Worm (Caenorhabditis elegans) whole organism, L2 larva: ENCODE results near the gene F46F5.1.

Experiments
- F13H6.1 ChIP-seq: sonication (generic microtip); optimal IDR thresholded peaks from 2 replicates; lab custom pipeline; 2016; ENCODE audit warnings: missing genetic modification characterization, missing compliant biosample characterization
- R02D3.7 ChIP-seq: fragments of 150-350 bp; optimal IDR thresholded peaks from 2 replicates; lab custom pipeline; 2014; ENCODE audit warnings: missing biosample characterization, missing genetic modification characterization
- ZK546.5 ChIP-seq: sonication (generic microtip); optimal IDR thresholded peaks from 2 replicates; lab custom pipeline; 2017; ENCODE audit warnings: missing biosample characterization, missing genetic modification characterization
- aly-2 ChIP-seq: fragments of 150-350 bp; optimal IDR thresholded peaks from 2 replicates; lab custom pipeline; 2014; ENCODE audit warnings: missing biosample characterization, missing genetic modification characterization
- ama-1 ChIP-seq: fragments of 150-350 bp; optimal IDR thresholded peaks from 2 replicates; lab custom pipeline; 2018; ENCODE audit warnings: inconsistent platforms
- crh-2 ChIP-seq: sonication (generic microtip); optimal IDR thresholded peaks from 2 replicates; lab custom pipeline; 2017; ENCODE audit warnings: missing biosample characterization, missing genetic modification characterization
- mab-5 ChIP-seq: fragments of 150-350 bp; optimal IDR thresholded peaks from 2 replicates; lab custom pipeline; 2014; ENCODE audit warnings: missing biosample characterization, missing genetic modification characterization
- nhr-25 ChIP-seq: fragments of 150-350 bp; sonication (generic microtip); optimal IDR thresholded peaks from 3 replicates; lab custom pipeline; 2014; ENCODE audit warnings: missing biosample characterization, missing genetic modification characterization
- nhr-77 ChIP-seq: fragments of 150-350 bp; optimal IDR thresholded peaks from 2 replicates; lab custom pipeline; 2014; ENCODE audit warnings: missing biosample characterization, missing genetic modification characterization
- unc-39 ChIP-seq: fragments of 150-350 bp; optimal IDR thresholded peaks from 2 replicates; lab custom pipeline; 2014; ENCODE audit warnings: missing biosample characterization, missing genetic modification characterization
- ztf-11 ChIP-seq: sonication (generic microtip); optimal IDR thresholded peaks from 2 replicates; lab custom pipeline; 2017; ENCODE audit warnings: missing biosample characterization, missing genetic modification characterization

- TF ChIP-seq nhr-25 (tag; lab: Kevin White, UChicago), result no peak
- no peak for TF ChIP-seq ZK546.5 (tag; lab: Kevin White, UChicago)
- no peak for TF ChIP-seq ama-1
- TF ChIP-seq mab-5 (tag; lab: Kevin White, UChicago), result no peak
- no peak for TF ChIP-seq nhr-77 (tag; lab: Kevin White, UChicago)
- no peak for TF ChIP-seq R02D3.7 (tag; lab: Kevin White, UChicago)
- no peak for TF ChIP-seq aly-2 (tag; lab: Kevin White, UChicago)
- TF ChIP-seq unc-39, result no peak
- no peak for TF ChIP-seq ztf-11 (tag; lab: Kevin White, UChicago)
- no peak for TF ChIP-seq crh-2 (tag; lab: Kevin White, UChicago)
- TF ChIP-seq F13H6.1 (tag; lab: Kevin White, UChicago), result no peak
These were observed 41.6 kb downstream of the F46F5.1 start, which contains the start of gene snt-6 for ce11 chrII:750155-750554.
